Fruit fly (Drosophila melanogaster): Measurements from ENCODE around the gene CG34299.
A peak's percentile ranks its signal among the peaks of the same experiment; 100 is the strongest.

The CG34299 gene

DNA sequence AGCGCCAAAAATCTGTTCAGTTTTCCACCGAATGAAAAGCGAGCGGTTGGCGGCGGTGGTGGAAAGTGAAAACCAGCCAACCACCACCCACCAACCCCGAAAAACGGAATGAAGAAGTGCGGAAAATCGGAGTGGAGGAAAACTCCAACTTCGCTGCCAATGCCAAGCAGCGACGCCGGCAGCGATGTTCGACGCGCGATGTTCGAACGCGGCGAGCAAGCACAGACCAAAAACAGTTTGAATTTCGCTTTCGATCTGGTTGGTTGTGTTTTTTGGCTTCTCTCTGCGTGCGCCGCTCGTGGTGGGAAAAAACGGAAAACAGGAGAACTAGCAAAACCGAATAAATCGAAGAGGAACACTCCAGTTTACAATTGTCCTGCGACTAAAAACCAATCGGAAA is 28.3 kb downstream of the CG34299 start, which contains the start of gene heca:
heca (plus strand) TSS at position 233 of the 400 bp plus-strand sequence.
- no peak for TF ChIP-seq CG2889 (GFP tag; IDR thresholded peaks at IDR 0.05)
- TF ChIP-seq ci (GFP tag; IDR thresholded peaks at IDR 0.05) = peak; percentile 75
- TF ChIP-seq MTF-1 (GFP tag; optimal IDR thresholded peaks at IDR 0.05; ENCODE audit: borderline replicate concordance) = no peak
- TF ChIP-seq CG12769 (tag; optimal IDR thresholded peaks at IDR 0.05) = peak; percentile 4
- no peak for TF ChIP-seq Neu2 (GFP tag; optimal IDR thresholded peaks at IDR 0.05; ENCODE audit: borderline replicate concordance)
- TF ChIP-seq gro (GFP tag; optimal IDR thresholded peaks at IDR 0.05) = no peak
- TF ChIP-seq D19B (GFP tag; optimal IDR thresholded peaks at IDR 0.05) = no peak
- peak; percentile 91 for TF ChIP-seq Adf1 (GFP tag; IDR thresholded peaks at IDR 0.05)
- 0 out of 2 replicates have a peak, but pooled peaks have one; percentile 24 for TF ChIP-seq E2f1 (GFP tag; IDR thresholded peaks at IDR 0.05)
- TF ChIP-seq H15 (GFP tag; IDR thresholded peaks at IDR 0.05) = no peak
- no peak for TF ChIP-seq CG17361 (GFP tag; IDR thresholded peaks at IDR 0.05)
- TF ChIP-seq tna (GFP tag; IDR thresholded peaks at IDR 0.05; ENCODE audit: partially characterized antibody) = peak; percentile 40; the same call in 1 of the 2 replicates
- no peak for TF ChIP-seq mam (GFP tag; optimal IDR thresholded peaks at IDR 0.05)
- no peak for TF ChIP-seq Six4 (GFP tag; optimal IDR thresholded peaks at IDR 0.05)
- peak; percentile 30 for TF ChIP-seq CTCF (GFP tag; optimal IDR thresholded peaks at IDR 0.05)
- no peak for TF ChIP-seq H2.0 (GFP tag; IDR thresholded peaks at IDR 0.05)
- TF ChIP-seq bigmax (GFP tag; optimal IDR thresholded peaks at IDR 0.05) = no peak
- TF ChIP-seq Deaf1 (tag; optimal IDR thresholded peaks at IDR 0.05) = peak; percentile 50
- peak; percentile 41; the same call in 1 of the 3 replicates for TF ChIP-seq Opbp (GFP tag; IDR thresholded peaks at IDR 0.05; ENCODE audit: partially characterized antibody)
- no peak for TF ChIP-seq vfl (GFP tag; optimal IDR thresholded peaks at IDR 0.05)
- no peak for TF ChIP-seq CG13296 (GFP tag; optimal IDR thresholded peaks at IDR 0.05)
- TF ChIP-seq corto (GFP tag; optimal IDR thresholded peaks at IDR 0.05) = no peak
- peak; percentile 22 for TF ChIP-seq her (GFP tag; optimal IDR thresholded peaks at IDR 0.05)
- no peak for TF ChIP-seq trem (tag; optimal IDR thresholded peaks at IDR 0.05)
- TF ChIP-seq fd102C (GFP tag; optimal IDR thresholded peaks at IDR 0.05) = no peak
- TF ChIP-seq nom (GFP tag; optimal IDR thresholded peaks at IDR 0.05) = peak; percentile 23
- TF ChIP-seq Ada2b (GFP tag; IDR thresholded peaks at IDR 0.05) = no peak
- peak; percentile 71 for TF ChIP-seq Med (GFP tag)
- no peak for TF ChIP-seq CG12219 (GFP tag; optimal IDR thresholded peaks at IDR 0.05)
- no peak for TF ChIP-seq CG16815 (GFP tag; optimal IDR thresholded peaks at IDR 0.05)
- no peak for TF ChIP-seq CG14860 (GFP tag; IDR thresholded peaks at IDR 0.05; ENCODE audit: partially characterized antibody)
- TF ChIP-seq Bgb (GFP tag; IDR thresholded peaks at IDR 0.05; ENCODE audit: partially characterized antibody) = peak; percentile 44; the same call in 1 of the 2 replicates
- TF ChIP-seq lbe (GFP tag; optimal IDR thresholded peaks at IDR 0.05) = no peak
- TF ChIP-seq CG8290 (GFP tag; optimal IDR thresholded peaks at IDR 0.05) = no peak
- peak in 1 of 2 experiments; percentile 25 for TF ChIP-seq CG8290 (tag; optimal IDR thresholded peaks at IDR 0.05)
- TF ChIP-seq cg (GFP tag; optimal IDR thresholded peaks at IDR 0.05) = peak; percentile 26
- TF ChIP-seq stwl (tag; optimal IDR thresholded peaks at IDR 0.05) = peak; percentile 46
- 0 out of 2 replicates have a peak, but pooled peaks have one; percentile 17 for TF ChIP-seq Atf6 (GFP tag; IDR thresholded peaks at IDR 0.05)
- no peak for TF ChIP-seq ERR (GFP tag; optimal IDR thresholded peaks at IDR 0.05)
- 0 out of 2 replicates have a peak, but pooled peaks have one; percentile 22 for TF ChIP-seq crol (GFP tag; IDR thresholded peaks at IDR 0.05)
- TF ChIP-seq chm (GFP tag; IDR thresholded peaks at IDR 0.05) = peak; percentile 66; the same call in 1 of the 2 replicates
- no peak for TF ChIP-seq inv (GFP tag; IDR thresholded peaks at IDR 0.05; ENCODE audit: partially characterized antibody)
- peak; percentile 71 for TF ChIP-seq sens (GFP tag)
- peak; percentile 99 for TF ChIP-seq Jarid2 (GFP tag; optimal IDR thresholded peaks at IDR 0.05)
- peak; percentile 98 for TF ChIP-seq CG5180 (GFP tag; optimal IDR thresholded peaks at IDR 0.05)
- no peak for TF ChIP-seq CG1602 (GFP tag; optimal IDR thresholded peaks at IDR 0.05)
- no peak for TF ChIP-seq pan (optimal IDR thresholded peaks at IDR 0.05)
- TF ChIP-seq pan (GFP tag; optimal IDR thresholded peaks at IDR 0.05 in 1 of 2, IDR thresholded peaks at IDR 0.05 in 1 of 2) = peak in 1 of 2 experiments; percentile 14
- TF ChIP-seq Hmx (GFP tag; optimal IDR thresholded peaks at IDR 0.05) = no peak
- TF ChIP-seq unc-4 (GFP tag; IDR thresholded peaks at IDR 0.05; ENCODE audit: partially characterized antibody) = no peak
- TF ChIP-seq CG10654 (GFP tag; optimal IDR thresholded peaks at IDR 0.05) = no peak
- TF ChIP-seq CG9817 (tag; optimal IDR thresholded peaks at IDR 0.05) = no peak

All from whole organism, embryonic.